Fruit fly (Drosophila melanogaster) whole organism, embryonic: Measurements from ENCODE around the gene siz.

Source experiments
- Atf6 ChIP-seq: fragments of 200-800 bp; sonication (Bioruptor generic); IDR thresholded peaks from 2 replicates; pipeline ENCODE4 v1.3.6; 2022; ENCODE audit warnings: missing biosample characterization, missing genetic modification characterization
- Blimp-1 ChIP-seq: fragments of 200-800 bp; sonication (Bioruptor generic); optimal IDR thresholded peaks from 3 replicates; lab custom pipeline; 2018; ENCODE audit warnings: missing biosample characterization, missing genetic modification characterization, mild to moderate bottlenecking, moderate library complexity, missing genetic modification reagents
- CG10147 ChIP-seq: fragments of 200-800 bp; sonication (Bioruptor generic); optimal IDR thresholded peaks from 2 replicates; lab custom pipeline; 2019; ENCODE audit warnings: missing biosample characterization, mild to moderate bottlenecking, missing genetic modification characterization, moderate library complexity
- CG10543 ChIP-seq: fragments of 200-800 bp; sonication (Bioruptor generic); optimal IDR thresholded peaks from 3 replicates; lab custom pipeline; 2017; ENCODE audit warnings: missing biosample characterization, mild to moderate bottlenecking, missing genetic modification characterization, moderate library complexity
- CG10979 ChIP-seq: fragments of 200-800 bp; sonication (Bioruptor generic); optimal IDR thresholded peaks from 2 replicates; lab custom pipeline; 2018; ENCODE audit warnings: missing biosample characterization, mild to moderate bottlenecking, missing genetic modification characterization, moderate library complexity
- CG12299 ChIP-seq: fragments of 200-800 bp; sonication (Bioruptor generic); optimal IDR thresholded peaks from 2 replicates; lab custom pipeline; 2018; ENCODE audit warnings: missing biosample characterization, mild to moderate bottlenecking, missing genetic modification characterization
- CG14441 ChIP-seq: fragments of 200-800 bp; sonication (Bioruptor generic); IDR thresholded peaks from 2 replicates; pipeline ENCODE4 v1.3.6; 2022; ENCODE audit warnings: missing biosample characterization, missing genetic modification characterization
- CG14667 ChIP-seq: fragments of 200-800 bp; sonication (Bioruptor generic); IDR thresholded peaks from 2 replicates; pipeline ENCODE4 v1.3.6; 2022; ENCODE audit warnings: missing biosample characterization, missing genetic modification characterization
- CG1529 ChIP-seq: fragments of 200-800 bp; sonication (Bioruptor generic); optimal IDR thresholded peaks from 3 replicates; lab custom pipeline; 2018; ENCODE audit warnings: missing biosample characterization, missing genetic modification characterization
- CG15479 ChIP-seq: fragments of 200-800 bp; sonication (Bioruptor generic); optimal IDR thresholded peaks from 3 replicates; lab custom pipeline; 2019; ENCODE audit warnings: missing biosample characterization, mild to moderate bottlenecking, missing genetic modification characterization, moderate library complexity
- CG18476 ChIP-seq: fragments of 200-800 bp; sonication (Bioruptor generic); optimal IDR thresholded peaks from 2 replicates; lab custom pipeline; 2016; ENCODE audit warnings: missing biosample characterization, mild to moderate bottlenecking, missing genetic modification characterization
- CG18599 ChIP-seq: fragments of 200-800 bp; sonication (Bioruptor generic); optimal IDR thresholded peaks from 3 replicates; lab custom pipeline; 2017; ENCODE audit warnings: missing biosample characterization, missing genetic modification characterization, mild to moderate bottlenecking, moderate library complexity, missing genetic modification reagents
- CG2120 ChIP-seq: fragments of 200-800 bp; sonication (Bioruptor generic); optimal IDR thresholded peaks from 3 replicates; lab custom pipeline; 2016; ENCODE audit warnings: missing biosample characterization, missing genetic modification characterization
- CG34376 ChIP-seq: fragments of 200-800 bp; sonication (Bioruptor generic); optimal IDR thresholded peaks from 2 replicates; lab custom pipeline; 2018; ENCODE audit warnings: missing biosample characterization, mild to moderate bottlenecking, missing genetic modification characterization
- CG3995 ChIP-seq: fragments of 200-800 bp; sonication (Bioruptor generic); optimal IDR thresholded peaks from 3 replicates; lab custom pipeline; 2016; ENCODE audit warnings: missing biosample characterization, missing genetic modification characterization
- CG4404 ChIP-seq: fragments of 200-800 bp; sonication (Bioruptor generic); IDR thresholded peaks from 2 replicates; pipeline ENCODE4 v1.3.6; 2022; ENCODE audit warnings: missing biosample characterization, missing genetic modification characterization
- CG7357 ChIP-seq: fragments of 200-800 bp; sonication (Bioruptor generic); IDR thresholded peaks from 3 replicates; pipeline ENCODE4 v1.3.6; 2022; ENCODE audit warnings: missing biosample characterization, missing genetic modification characterization
- CG7372 ChIP-seq: fragments of 200-800 bp; sonication (Bioruptor generic); IDR thresholded peaks from 2 replicates; pipeline ENCODE4 v1.3.6; 2022; ENCODE audit warnings: missing biosample characterization, missing genetic modification characterization
- CG9727 ChIP-seq: fragments of 200-800 bp; sonication (Bioruptor generic); optimal IDR thresholded peaks from 3 replicates; lab custom pipeline; 2017; ENCODE audit warnings: missing biosample characterization, mild to moderate bottlenecking, missing genetic modification characterization
- CTCF ChIP-seq: fragments of 200-800 bp; sonication (Bioruptor generic); optimal IDR thresholded peaks from 2 replicates; lab custom pipeline; 2017; ENCODE audit warnings: missing biosample characterization, mild to moderate bottlenecking, missing genetic modification characterization, moderate library complexity
- CoRest ChIP-seq: fragments of 200-800 bp; sonication (Bioruptor generic); optimal IDR thresholded peaks from 3 replicates; lab custom pipeline; 2018; ENCODE audit warnings: missing biosample characterization, mild to moderate bottlenecking, missing genetic modification characterization, moderate library complexity
- Hand ChIP-seq: fragments of 200-800 bp; sonication (Bioruptor generic); optimal IDR thresholded peaks from 2 replicates; lab custom pipeline; 2017; ENCODE audit warnings: mild to moderate bottlenecking, missing biosample characterization, missing genetic modification reagents, missing genetic modification characterization
- Hr39 ChIP-seq: fragments of >200 bp; optimal IDR thresholded peaks from 2 replicates; lab custom pipeline; 2017
- Jarid2 ChIP-seq: fragments of 200-800 bp; sonication (Bioruptor generic); optimal IDR thresholded peaks from 3 replicates; lab custom pipeline; 2017; ENCODE audit warnings: mild to moderate bottlenecking, missing biosample characterization, missing genetic modification reagents, missing genetic modification characterization
- Kr ChIP-seq: fragments of 200-800 bp; sonication (Bioruptor generic); optimal IDR thresholded peaks from 2 replicates; lab custom pipeline; 2017; ENCODE audit warnings: missing biosample characterization, mild to moderate bottlenecking, missing genetic modification characterization
- Lhr ChIP-seq: fragments of 200-800 bp; sonication (Bioruptor generic); optimal IDR thresholded peaks from 3 replicates; lab custom pipeline; 2017; ENCODE audit warnings: mild to moderate bottlenecking, missing biosample characterization, missing genetic modification reagents, missing genetic modification characterization
- Meics ChIP-seq: fragments of 200-800 bp; sonication (Bioruptor generic); optimal IDR thresholded peaks from 2 replicates; lab custom pipeline; 2017; ENCODE audit warnings: missing biosample characterization, mild to moderate bottlenecking, missing genetic modification characterization
- Six4 ChIP-seq: fragments of 200-800 bp; sonication (Bioruptor generic); optimal IDR thresholded peaks from 2 replicates; lab custom pipeline; 2016; ENCODE audit warnings: missing biosample characterization, missing genetic modification characterization
- Tbp ChIP-seq: fragments of >200 bp; optimal IDR thresholded peaks from 2 replicates; lab custom pipeline; 2018; ENCODE audit warnings: missing biosample characterization, missing genetic modification characterization
- amos ChIP-seq: fragments of 200-800 bp; sonication (Bioruptor generic); IDR thresholded peaks from 2 replicates; pipeline ENCODE4 v1.3.6; 2022; ENCODE audit warnings: missing biosample characterization, missing genetic modification characterization; ENCODE audit not compliant: partially characterized antibody
- aop ChIP-seq: fragments of 200-800 bp; sonication (Bioruptor generic); IDR thresholded peaks from 2 replicates; pipeline ENCODE4 v1.3.6; 2022; ENCODE audit warnings: missing biosample characterization, missing genetic modification characterization
- ato ChIP-seq: fragments of 200-800 bp; sonication (Bioruptor generic); IDR thresholded peaks from 2 replicates; pipeline ENCODE4 v1.3.6; 2022; ENCODE audit warnings: missing biosample characterization, missing genetic modification characterization; ENCODE audit not compliant: partially characterized antibody
- bcd ChIP-seq: fragments of 200-800 bp; sonication (Bioruptor generic); optimal IDR thresholded peaks from 2 replicates; lab custom pipeline; 2017; ENCODE audit warnings: missing biosample characterization, mild to moderate bottlenecking, missing genetic modification characterization
- crp ChIP-seq, 2 experiments: fragments of 200-800 bp; sonication (Bioruptor generic); optimal IDR thresholded peaks; 2 replicates in 1 of 2; 3 replicates in 1 of 2; lab custom pipeline; 2017; ENCODE audit warnings: missing biosample characterization in 2 of 2, missing genetic modification characterization in 2 of 2, mild to moderate bottlenecking in 1 of 2, moderate library complexity in 1 of 2
- dpn ChIP-seq, 2 experiments: fragments of 200-800 bp; sonication (Bioruptor generic); optimal IDR thresholded peaks; 3 replicates each; lab custom pipeline; 2016; ENCODE audit warnings: missing biosample characterization in 2 of 2, missing genetic modification characterization in 2 of 2
- ftz-f1 ChIP-seq: fragments of 200-800 bp; sonication (Bioruptor generic); optimal IDR thresholded peaks from 2 replicates; lab custom pipeline; 2016; ENCODE audit warnings: missing biosample characterization, missing genetic modification characterization
- grau ChIP-seq: fragments of 200-800 bp; optimal IDR thresholded peaks from 3 replicates; lab custom pipeline; 2019; ENCODE audit warnings: missing biosample characterization, mild to moderate bottlenecking, missing genetic modification characterization, moderate library complexity
- gro ChIP-seq: fragments of 200-800 bp; sonication (Bioruptor generic); optimal IDR thresholded peaks from 2 replicates; lab custom pipeline; 2016; ENCODE audit warnings: missing biosample characterization, missing genetic modification characterization
- h ChIP-seq: fragments of >200 bp; optimal IDR thresholded peaks from 2 replicates; lab custom pipeline; 2017
- ham ChIP-seq: fragments of 200-800 bp; sonication (Bioruptor generic); IDR thresholded peaks from 2 replicates; pipeline ENCODE4 v1.3.6; 2022; ENCODE audit warnings: missing biosample characterization, missing genetic modification characterization
- kni ChIP-seq: fragments of 200-800 bp; sonication (Bioruptor generic); optimal IDR thresholded peaks from 3 replicates; lab custom pipeline; 2017; ENCODE audit warnings: mild to moderate bottlenecking, missing biosample characterization, missing genetic modification reagents, missing genetic modification characterization
- mld ChIP-seq: fragments of 200-800 bp; sonication (Bioruptor generic); IDR thresholded peaks from 3 replicates; pipeline ENCODE4 v1.3.6; 2022; ENCODE audit warnings: missing biosample characterization, missing genetic modification characterization; ENCODE audit not compliant: partially characterized antibody
- pan ChIP-seq, 4 experiments: fragments of >200 bp in 3 of 4; fragments of 200-800 bp in 1 of 4; sonication (Bioruptor generic) in 1 of 4; optimal IDR thresholded peaks in 3 of 4; IDR thresholded peaks in 1 of 4; 2 replicates each; pipeline versions ENCODE4 v1.3.6 to Lab custom; 2017 to 2022; ENCODE audit warnings: missing biosample characterization in 2 of 4, missing genetic modification characterization in 2 of 4, mixed read lengths in 1 of 4
- pho ChIP-seq: fragments of 200-800 bp; sonication (Bioruptor generic); optimal IDR thresholded peaks from 2 replicates; lab custom pipeline; 2016; ENCODE audit warnings: missing biosample characterization, missing genetic modification characterization
- rib ChIP-seq: fragments of 200-800 bp; sonication (Bioruptor generic); IDR thresholded peaks from 2 replicates; pipeline ENCODE4 v1.3.6; 2022; ENCODE audit warnings: missing biosample characterization, missing genetic modification characterization
- salm ChIP-seq: fragments of 200-800 bp; sonication (Bioruptor generic); optimal IDR thresholded peaks from 2 replicates; lab custom pipeline; 2018; ENCODE audit warnings: missing biosample characterization, mild to moderate bottlenecking, missing genetic modification characterization
- sug ChIP-seq: fragments of 200-800 bp; optimal IDR thresholded peaks from 2 replicates; lab custom pipeline; 2019; ENCODE audit warnings: missing biosample characterization, mild to moderate bottlenecking, missing genetic modification characterization, moderate library complexity
- tap ChIP-seq: fragments of 200-800 bp; optimal IDR thresholded peaks from 3 replicates; lab custom pipeline; 2019; ENCODE audit warnings: missing biosample characterization, mild to moderate bottlenecking, missing genetic modification characterization, moderate library complexity
- tna ChIP-seq: fragments of 200-800 bp; sonication (Bioruptor generic); IDR thresholded peaks from 2 replicates; pipeline ENCODE4 v1.3.6; 2022; ENCODE audit warnings: missing biosample characterization, missing genetic modification characterization; ENCODE audit not compliant: partially characterized antibody
- zfh1 ChIP-seq: fragments of 200-800 bp; sonication (Bioruptor generic); IDR thresholded peaks from 3 replicates; pipeline ENCODE4 v1.3.6; 2022; ENCODE audit warnings: missing biosample characterization, missing genetic modification characterization

Gene siz

DNA sequence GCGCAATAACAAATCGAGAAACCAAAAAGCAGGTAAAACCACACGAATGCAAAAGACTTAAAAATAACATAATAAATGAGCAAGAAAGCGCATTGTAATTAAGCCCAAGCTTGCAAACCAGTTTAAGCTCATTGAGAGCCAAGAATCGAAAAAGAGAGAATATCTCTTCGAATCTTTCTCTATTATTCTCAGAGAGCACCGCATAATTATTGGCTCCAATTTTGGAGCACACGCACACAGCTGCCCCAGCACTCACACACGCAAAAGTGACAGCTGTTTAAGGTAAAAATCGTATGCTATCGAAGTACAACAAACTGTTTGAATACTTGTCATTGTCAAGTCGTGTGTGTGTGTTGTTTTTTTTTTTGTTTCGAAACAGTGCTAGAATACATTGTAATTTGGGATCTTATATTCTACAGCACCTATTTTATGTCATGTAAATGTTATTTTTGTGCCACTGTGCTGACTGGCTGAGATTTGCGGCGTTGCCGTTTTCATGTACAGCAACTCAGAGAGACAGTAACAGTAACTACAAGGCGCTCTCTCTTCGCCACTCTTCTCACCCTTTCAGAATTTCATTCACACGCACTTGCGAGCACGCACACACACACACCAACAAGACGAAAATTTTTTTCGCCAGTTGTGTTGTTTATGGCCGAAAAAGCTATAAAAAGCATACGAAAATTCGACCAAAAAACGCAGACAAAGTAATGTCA is 24.8 kb upstream of the siz start (continued):
- no peak for TF ChIP-seq tap
- no peak for TF ChIP-seq Tbp (GFP tag; lab: Kevin White, UChicago)
- peak; percentile 20 for TF ChIP-seq CG10979 (tag; lab: Kevin White, UChicago)
- no peak for TF ChIP-seq CG15479
- peak; percentile 75 for TF ChIP-seq Atf6
- TF ChIP-seq Jarid2 (GFP tag; lab: Kevin White, UChicago) = no peak
- no peak for TF ChIP-seq mld (GFP tag; lab: Robert Waterston, UW)
- peak; percentile 38 for TF ChIP-seq CG34376 (GFP tag; lab: Kevin White, UChicago)
- TF ChIP-seq CG14441 (GFP tag; lab: Robert Waterston, UW) = peak; percentile 79
- no peak for TF ChIP-seq CG1529
- TF ChIP-seq Blimp-1 (GFP tag; lab: Kevin White, UChicago) = peak; percentile 33
- TF ChIP-seq CG14667 = no peak
- TF ChIP-seq pan (optimal IDR thresholded peaks at IDR 0.05; lab: Kevin White, UChicago) = no peak
- peak in 1 of 2 experiments; percentile 79 for TF ChIP-seq pan (GFP tag; optimal IDR thresholded peaks at IDR 0.05 in 1 of 2, IDR thresholded peaks at IDR 0.05 in 1 of 2)
- TF ChIP-seq rib (GFP tag; lab: Robert Waterston, UW) = 0 out of 2 replicates have a peak, but pooled peaks have one; percentile 31
- peak; percentile 37 for TF ChIP-seq bcd (GFP tag; lab: Kevin White, UChicago)
- no peak for TF ChIP-seq tna (GFP tag; lab: Robert Waterston, UW)
- no peak for TF ChIP-seq Kr
- no peak for TF ChIP-seq ftz-f1 (GFP tag; lab: Kevin White, UChicago)
- TF ChIP-seq CG18476 (GFP tag; lab: Kevin White, UChicago) = no peak
- TF ChIP-seq grau (tag; lab: Kevin White, UChicago) = no peak
- peak in 1 of 2 experiments; percentile 69 for TF ChIP-seq crp (GFP tag; optimal IDR thresholded peaks at IDR 0.05; lab: Kevin White, UChicago)
- no peak for TF ChIP-seq Hr39 (lab: Kevin White, UChicago)
- TF ChIP-seq CG10543 = peak; percentile 23
- peak; percentile 50 for TF ChIP-seq Meics (GFP tag; lab: Kevin White, UChicago)
- TF ChIP-seq CG7372 = no peak
- TF ChIP-seq pho (GFP tag; lab: Kevin White, UChicago) = peak; percentile 48
- TF ChIP-seq ato = no peak
- TF ChIP-seq zfh1 = peak; percentile 80
- no peak for TF ChIP-seq h
- no peak for TF ChIP-seq Hand
- TF ChIP-seq CG4404 (GFP tag; lab: Robert Waterston, UW) = no peak
- TF ChIP-seq ham (GFP tag; lab: Robert Waterston, UW) = no peak
- peak; percentile 22 for TF ChIP-seq CoRest
- TF ChIP-seq CG7357 (GFP tag; lab: Robert Waterston, UW) = peak; percentile 34; the same call in 1 of the 3 replicates
- TF ChIP-seq Six4 (GFP tag; lab: Kevin White, UChicago) = peak; percentile 31
- TF ChIP-seq CG18599 = peak; percentile 74
- TF ChIP-seq CG12299 (tag; lab: Kevin White, UChicago) = no peak
- no peak for TF ChIP-seq salm (tag; lab: Kevin White, UChicago)
- peak; percentile 75 for TF ChIP-seq CG2120 (GFP tag; lab: Kevin White, UChicago)
- TF ChIP-seq CG9727 (GFP tag; lab: Kevin White, UChicago) = peak; percentile 60
- TF ChIP-seq amos (GFP tag; lab: Robert Waterston, UW) = no peak
- TF ChIP-seq CG10147 (GFP tag; lab: Kevin White, UChicago) = no peak
- no peak for TF ChIP-seq CG3995 (GFP tag; lab: Kevin White, UChicago)
- TF ChIP-seq Lhr (GFP tag; lab: Kevin White, UChicago) = no peak
- TF ChIP-seq kni (GFP tag; lab: Kevin White, UChicago) = no peak
- no peak for TF ChIP-seq aop (GFP tag; lab: Robert Waterston, UW)
- TF ChIP-seq sug = peak; percentile 19
- peak; percentile 18 for TF ChIP-seq gro (GFP tag; lab: Kevin White, UChicago)
- no peak for TF ChIP-seq CTCF (GFP tag; lab: Kevin White, UChicago)
- peak; percentile 37 to 38 for TF ChIP-seq dpn (GFP tag; optimal IDR thresholded peaks at IDR 0.05; lab: Kevin White, UChicago)
